Fruit fly (Drosophila melanogaster): ENCODE data around the gene Sema1a.
A peak's percentile ranks its signal among the peaks of the same experiment; 100 is the strongest.

Gene Sema1a

dm6 chr2L:8528318-8528717 lies 13.6 kb upstream of the Sema1a start, which contains the start of the genes lmgA and lmgB (continued):
- TF ChIP-seq HLHmδ (GFP tag; optimal IDR thresholded peaks at IDR 0.05): no peak
- TF ChIP-seq CG16863 (GFP tag; optimal IDR thresholded peaks at IDR 0.05): no peak
- peak; percentile 27 for TF ChIP-seq CG7839 (tag; optimal IDR thresholded peaks at IDR 0.05)
- TF ChIP-seq zen (tag; optimal IDR thresholded peaks at IDR 0.05): peak; percentile 50
- no peak for TF ChIP-seq slp2 (GFP tag; optimal IDR thresholded peaks at IDR 0.05)
- no peak for TF ChIP-seq NK7.1 (GFP tag; optimal IDR thresholded peaks at IDR 0.05)
- peak; percentile 44 for TF ChIP-seq Lhr (GFP tag; optimal IDR thresholded peaks at IDR 0.05)
- TF ChIP-seq E2f2 (GFP tag; IDR thresholded peaks at IDR 0.05): peak; percentile 91
- no peak for TF ChIP-seq Lpt (GFP tag; optimal IDR thresholded peaks at IDR 0.05)
- TF ChIP-seq Scr (GFP tag; IDR thresholded peaks at IDR 0.05; ENCODE audit: partially characterized antibody): peak; percentile 90
- no peak for TF ChIP-seq org-1 (GFP tag; optimal IDR thresholded peaks at IDR 0.05)
- TF ChIP-seq CG6765 (GFP tag; optimal IDR thresholded peaks at IDR 0.05): no peak
- TF ChIP-seq CG12219 (GFP tag; optimal IDR thresholded peaks at IDR 0.05): no peak
- peak; percentile 11 for TF ChIP-seq CG30020 (tag; optimal IDR thresholded peaks at IDR 0.05)
- no peak for TF ChIP-seq Oaz (GFP tag; IDR thresholded peaks at IDR 0.05)
- TF ChIP-seq z (GFP tag; IDR thresholded peaks at IDR 0.05): no peak
- TF ChIP-seq Gug (GFP tag; IDR thresholded peaks at IDR 0.05): peak; percentile 62; the same call in 3 of the 4 replicates
- TF ChIP-seq B-H2 (GFP tag; optimal IDR thresholded peaks at IDR 0.05): no peak
- TF ChIP-seq Doc3 (GFP tag; IDR thresholded peaks at IDR 0.05; ENCODE audit: partially characterized antibody): peak; percentile 79
- no peak for TF ChIP-seq Atf-2 (GFP tag; optimal IDR thresholded peaks at IDR 0.05)
- no peak for TF ChIP-seq CG12071 (GFP tag; optimal IDR thresholded peaks at IDR 0.05)
- no peak for TF ChIP-seq ems (GFP tag; optimal IDR thresholded peaks at IDR 0.05)
- no peak for TF ChIP-seq kay (GFP tag; optimal IDR thresholded peaks at IDR 0.05)
- TF ChIP-seq CG4404 (GFP tag; IDR thresholded peaks at IDR 0.05): no peak
- no peak for TF ChIP-seq lab (GFP tag; optimal IDR thresholded peaks at IDR 0.05)
- TF ChIP-seq crol (GFP tag; IDR thresholded peaks at IDR 0.05): no peak
- no peak for TF ChIP-seq Hr78 (GFP tag; optimal IDR thresholded peaks at IDR 0.05)
- TF ChIP-seq gro (GFP tag; optimal IDR thresholded peaks at IDR 0.05): peak; percentile 30
- TF ChIP-seq lbe (GFP tag; optimal IDR thresholded peaks at IDR 0.05): peak; percentile 54
- no peak for TF ChIP-seq odd (GFP tag; optimal IDR thresholded peaks at IDR 0.05)
- no peak for TF ChIP-seq Ravus (GFP tag; IDR thresholded peaks at IDR 0.05)
- no peak for TF ChIP-seq CG8765 (GFP tag; IDR thresholded peaks at IDR 0.05)
- TF ChIP-seq CG33213 (GFP tag; optimal IDR thresholded peaks at IDR 0.05): peak; percentile 15
- TF ChIP-seq mirr (GFP tag; optimal IDR thresholded peaks at IDR 0.05): no peak
- TF ChIP-seq Atf6 (GFP tag; IDR thresholded peaks at IDR 0.05): no peak
- peak; percentile 56 for TF ChIP-seq CG15514 (GFP tag; optimal IDR thresholded peaks at IDR 0.05)
- peak; percentile 58 for TF ChIP-seq bcd (GFP tag; optimal IDR thresholded peaks at IDR 0.05)
- peak; percentile 12; the same call in 1 of the 2 replicates for TF ChIP-seq lmd (GFP tag; IDR thresholded peaks at IDR 0.05)
- no peak for TF ChIP-seq dimm (GFP tag; IDR thresholded peaks at IDR 0.05)
- TF ChIP-seq tap (tag; optimal IDR thresholded peaks at IDR 0.05): no peak
- no peak for TF ChIP-seq CG30431 (GFP tag; optimal IDR thresholded peaks at IDR 0.05)
- no peak for TF ChIP-seq ssp (GFP tag; IDR thresholded peaks at IDR 0.05)
- peak; percentile 61 for TF ChIP-seq CG30403 (GFP tag; optimal IDR thresholded peaks at IDR 0.05)
- TF ChIP-seq CG3726 (GFP tag; IDR thresholded peaks at IDR 0.05): no peak
- TF ChIP-seq CkIIα-i1 (GFP tag; IDR thresholded peaks at IDR 0.05): no peak
- no peak for TF ChIP-seq CG4360 (GFP tag; IDR thresholded peaks at IDR 0.05)
- no peak for TF ChIP-seq grn (GFP tag; optimal IDR thresholded peaks at IDR 0.05)
- TF ChIP-seq Trl (optimal IDR thresholded peaks at IDR 0.05): no peak
- peak; percentile 7 for TF ChIP-seq Trl (GFP tag; optimal IDR thresholded peaks at IDR 0.05)
- no peak for TF ChIP-seq CG31224 (GFP tag; IDR thresholded peaks at IDR 0.05)
- peak; percentile 25; the same call in 1 of the 2 replicates for TF ChIP-seq NFAT (GFP tag; IDR thresholded peaks at IDR 0.05)
- TF ChIP-seq crc (GFP tag; optimal IDR thresholded peaks at IDR 0.05): no peak
- peak; percentile 57 for TF ChIP-seq vfl (GFP tag; optimal IDR thresholded peaks at IDR 0.05)

Measured in whole organism, embryonic.